Worm (Caenorhabditis elegans): ENCODE results near the gene srlf-24.

DNA sequence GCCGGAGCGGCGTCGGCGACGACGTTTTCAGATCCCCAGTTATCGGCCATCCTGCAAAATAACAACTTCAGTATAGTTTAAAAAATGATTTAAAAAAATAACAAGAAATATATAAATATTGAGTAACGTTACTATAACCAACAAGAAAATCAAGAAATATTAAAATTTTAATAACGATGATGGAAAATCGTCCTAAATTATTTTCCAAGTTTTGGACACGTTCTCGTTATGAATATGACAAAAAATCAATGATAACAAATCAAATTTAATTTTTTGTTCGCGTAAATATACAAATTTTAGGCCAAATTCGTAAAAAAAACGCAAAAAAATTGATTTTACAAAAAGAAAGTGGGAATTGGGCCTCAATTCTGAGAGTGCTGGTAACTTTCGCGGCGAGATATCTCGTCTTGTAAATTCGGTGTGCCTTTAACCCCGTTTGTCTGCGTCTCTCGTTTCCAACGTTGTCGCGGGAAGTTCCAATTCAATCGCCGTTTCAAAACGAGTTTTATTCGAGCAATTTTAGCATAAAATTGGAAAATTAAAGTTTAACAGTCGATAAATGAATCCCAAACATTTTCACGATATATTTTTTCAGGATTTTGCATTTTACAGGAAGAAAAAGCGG, 5.5 kb upstream of the srlf-24 start, which contains the start of gene rps-5:
- TF ChIP-seq hlh-13 (GFP tag; optimal IDR thresholded peaks at IDR 0.05) (no peak), unc-86 (tag; optimal IDR thresholded peaks at IDR 0.05) (no peak), K09A11.1 (tag; optimal IDR thresholded peaks at IDR 0.05; ENCODE audit: insufficient read depth) (no peak), lin-11 (tag; optimal IDR thresholded peaks at IDR 0.05) (no peak), fkh-10 (GFP tag; optimal IDR thresholded peaks at IDR 0.05) (no peak), nhr-11 (tag; optimal IDR thresholded peaks at IDR 0.05) (no peak), ama-1 (optimal IDR thresholded peaks at IDR 0.05) (no peak), elt-2 (tag; optimal IDR thresholded peaks at IDR 0.05) (no peak), tbx-2 (tag; optimal IDR thresholded peaks at IDR 0.05) (no peak), unc-55 (GFP tag; optimal IDR thresholded peaks at IDR 0.05) (peak; percentile 12)

All from whole organism, late embryonic.